Fruit fly (Drosophila melanogaster): Measurements from ENCODE around the gene CG42327.

The CG42327 gene

dm6 chr3R:11619709-11620409 lies 36.1 kb upstream of the CG42327 start, which contains the start of the genes Jupiter and CG14710 (continued):
- TF ChIP-seq gsb (GFP tag; IDR thresholded peaks at IDR 0.05): peak; percentile 51; the same call in 1 of the 2 replicates
- peak; percentile 34; the same call in 1 of the 3 replicates for TF ChIP-seq CG11093 (GFP tag; IDR thresholded peaks at IDR 0.05)
- peak; percentile 63; the same call in 1 of the 2 replicates for TF ChIP-seq lmd (GFP tag; IDR thresholded peaks at IDR 0.05)
- TF ChIP-seq Dref (GFP tag; IDR thresholded peaks at IDR 0.05): peak; percentile 49
- no peak for TF ChIP-seq org-1 (GFP tag; optimal IDR thresholded peaks at IDR 0.05)
- peak; percentile 53 for TF ChIP-seq dmrt11E (tag; optimal IDR thresholded peaks at IDR 0.05)
- TF ChIP-seq H2.0 (GFP tag; IDR thresholded peaks at IDR 0.05): 0 out of 2 replicates have a peak, but pooled peaks have one; percentile 21
- peak; percentile 84 for TF ChIP-seq Sry-β (GFP tag; optimal IDR thresholded peaks at IDR 0.05)
- TF ChIP-seq Dfd (GFP tag; optimal IDR thresholded peaks at IDR 0.05): no peak
- no peak for TF ChIP-seq run (tag; optimal IDR thresholded peaks at IDR 0.05)
- TF ChIP-seq CG2116 (GFP tag; optimal IDR thresholded peaks at IDR 0.05): peak; percentile 62
- peak; percentile 50 for TF ChIP-seq CrebB (tag; optimal IDR thresholded peaks at IDR 0.05)
- peak; percentile 97 for TF ChIP-seq MBD-R2 (GFP tag; IDR thresholded peaks at IDR 0.05)
- TF ChIP-seq gcm2 (GFP tag; optimal IDR thresholded peaks at IDR 0.05): no peak
- TF ChIP-seq bigmax (GFP tag; optimal IDR thresholded peaks at IDR 0.05): no peak
- peak; percentile 53 for TF ChIP-seq unpg (GFP tag; optimal IDR thresholded peaks at IDR 0.05)
- peak; percentile 32 for TF ChIP-seq NK7.1 (GFP tag; optimal IDR thresholded peaks at IDR 0.05)
- TF ChIP-seq scrt (GFP tag; optimal IDR thresholded peaks at IDR 0.05): no peak
- TF ChIP-seq crc (GFP tag; optimal IDR thresholded peaks at IDR 0.05): no peak
- TF ChIP-seq CG18764 (GFP tag; optimal IDR thresholded peaks at IDR 0.05): peak; percentile 75
- TF ChIP-seq CG43689 (GFP tag; IDR thresholded peaks at IDR 0.05): no peak
- no peak for TF ChIP-seq Ravus (GFP tag; IDR thresholded peaks at IDR 0.05)
- TF ChIP-seq ac (GFP tag; optimal IDR thresholded peaks at IDR 0.05): no peak
- peak; percentile 11 for TF ChIP-seq CG8388 (GFP tag; optimal IDR thresholded peaks at IDR 0.05)
- TF ChIP-seq CG16813 (GFP tag; IDR thresholded peaks at IDR 0.05; ENCODE audit: partially characterized antibody): peak; percentile 33; the same call in 1 of the 3 replicates
- 0 out of 2 replicates have a peak, but pooled peaks have one; percentile 39 for TF ChIP-seq Atf6 (GFP tag; IDR thresholded peaks at IDR 0.05)
- TF ChIP-seq zfh1 (GFP tag; IDR thresholded peaks at IDR 0.05): peak; percentile 83
- peak; percentile 12 for TF ChIP-seq Oli (tag; optimal IDR thresholded peaks at IDR 0.05)
- peak; percentile 15 for TF ChIP-seq CG4282 (GFP tag; optimal IDR thresholded peaks at IDR 0.05)
- 0 out of 2 replicates have a peak, but pooled peaks have one; percentile 27 for TF ChIP-seq aop (GFP tag; IDR thresholded peaks at IDR 0.05)
- no peak for TF ChIP-seq cwo (GFP tag; optimal IDR thresholded peaks at IDR 0.05)
- no peak for TF ChIP-seq zen2 (GFP tag; IDR thresholded peaks at IDR 0.05; ENCODE audit: partially characterized antibody)
- no peak for TF ChIP-seq Nf-YA (GFP tag; IDR thresholded peaks at IDR 0.05)
- no peak for TF ChIP-seq CG1529 (GFP tag; optimal IDR thresholded peaks at IDR 0.05)
- TF ChIP-seq CG9932 (GFP tag; IDR thresholded peaks at IDR 0.05): peak; percentile 93
- TF ChIP-seq B-H2 (GFP tag; optimal IDR thresholded peaks at IDR 0.05): peak; percentile 79
- TF ChIP-seq row (GFP tag; IDR thresholded peaks at IDR 0.05): peak; percentile 89
- TF ChIP-seq CG12219 (GFP tag; optimal IDR thresholded peaks at IDR 0.05): no peak
- peak; percentile 63 for TF ChIP-seq CG11504 (tag; optimal IDR thresholded peaks at IDR 0.05)
- peak; percentile 60; the same call in 2 of the 3 replicates for TF ChIP-seq otp (GFP tag; IDR thresholded peaks at IDR 0.05)
- peak; percentile 53 for TF ChIP-seq Side (GFP tag; optimal IDR thresholded peaks at IDR 0.05)
- TF ChIP-seq CG10543 (GFP tag; optimal IDR thresholded peaks at IDR 0.05): peak; percentile 61
- peak; percentile 64 for TF ChIP-seq CG15696 (tag; optimal IDR thresholded peaks at IDR 0.05)
- TF ChIP-seq dpn (GFP tag; optimal IDR thresholded peaks at IDR 0.05): peak; percentile 80 to 83
- peak; percentile 31 for TF ChIP-seq kni (GFP tag; optimal IDR thresholded peaks at IDR 0.05)
- TF ChIP-seq so (GFP tag; IDR thresholded peaks at IDR 0.05): peak; percentile 80; the same call in 1 of the 3 replicates
- TF ChIP-seq CG3847 (GFP tag; IDR thresholded peaks at IDR 0.05): peak; percentile 86
- peak; percentile 45; the same call in 1 of the 2 replicates for TF ChIP-seq klu (GFP tag; IDR thresholded peaks at IDR 0.05)
- peak; percentile 65 for TF ChIP-seq Vsx1 (GFP tag; optimal IDR thresholded peaks at IDR 0.05)
